Fruit fly (Drosophila melanogaster): Measurements from ENCODE around the gene jub.

Gene jub

dm6 chrX:13811480-13811879 is 18.6 kb downstream of the jub start, which contains the start of gene CG11095 (continued):
- TF ChIP-seq Eip93F (GFP tag; optimal IDR thresholded peaks at IDR 0.05), result no peak
- TF ChIP-seq spab (GFP tag; optimal IDR thresholded peaks at IDR 0.05), result no peak
- no peak for TF ChIP-seq CG6792 (GFP tag; optimal IDR thresholded peaks at IDR 0.05)
- no peak for TF ChIP-seq pdm3 (GFP tag; optimal IDR thresholded peaks at IDR 0.05)
- TF ChIP-seq CG7368 (GFP tag; optimal IDR thresholded peaks at IDR 0.05), result no peak
- TF ChIP-seq esn (GFP tag; optimal IDR thresholded peaks at IDR 0.05), result no peak
- TF ChIP-seq ss (GFP tag; optimal IDR thresholded peaks at IDR 0.05), result no peak
- no peak for TF ChIP-seq CG8319 (GFP tag; optimal IDR thresholded peaks at IDR 0.05)
- TF ChIP-seq CG8119 (GFP tag; IDR thresholded peaks at IDR 0.05), result peak; percentile 23; the same call in 1 of the 3 replicates
- no peak for TF ChIP-seq Gug (GFP tag; IDR thresholded peaks at IDR 0.05)
- TF ChIP-seq cyc (GFP tag; optimal IDR thresholded peaks at IDR 0.05), result no peak
- no peak for TF ChIP-seq CG6808 (GFP tag; optimal IDR thresholded peaks at IDR 0.05)
- TF ChIP-seq CG16779 (tag; optimal IDR thresholded peaks at IDR 0.05), result no peak
- TF ChIP-seq Sox15 (GFP tag; optimal IDR thresholded peaks at IDR 0.05), result no peak
- TF ChIP-seq CG31627 (GFP tag; optimal IDR thresholded peaks at IDR 0.05), result no peak
- TF ChIP-seq CG4318 (GFP tag; optimal IDR thresholded peaks at IDR 0.05), result no peak
- TF ChIP-seq Met (GFP tag; optimal IDR thresholded peaks at IDR 0.05), result no peak
- TF ChIP-seq salr (GFP tag; optimal IDR thresholded peaks at IDR 0.05), result no peak

- TF ChIP-seq fkh (GFP tag; optimal IDR thresholded peaks at IDR 0.05), result peak; percentile 83
- no peak for TF ChIP-seq salr (GFP tag; optimal IDR thresholded peaks at IDR 0.05)
These were observed 24.6 kb downstream of the jub start for dm6 chrX:13805554-13805953.

dm6 chrX:13804398-13804797 is 25.7 kb downstream of the jub start:
- TF ChIP-seq svp (GFP tag) (peak; percentile 95), topi (GFP tag; optimal IDR thresholded peaks at IDR 0.05) (no peak)

dm6 chrX:13800680-13801079 is 29.4 kb downstream of the jub start:
- TF ChIP-seq CG6854 (GFP tag; optimal IDR thresholded peaks at IDR 0.05) (no peak), CG6163 (GFP tag; IDR thresholded peaks at IDR 0.05) (no peak; the same call in 2 of the 3 replicates), CG32006 (GFP tag; optimal IDR thresholded peaks at IDR 0.05) (no peak), Sox102F (GFP tag; optimal IDR thresholded peaks at IDR 0.05) (peak; percentile 22), CG9139 (GFP tag; optimal IDR thresholded peaks at IDR 0.05) (no peak), Gug (GFP tag; IDR thresholded peaks at IDR 0.05) (no peak), Hr38 (GFP tag; optimal IDR thresholded peaks at IDR 0.05) (no peak), spab (GFP tag; optimal IDR thresholded peaks at IDR 0.05) (no peak), CG11762 (GFP tag; optimal IDR thresholded peaks at IDR 0.05; ENCODE audit: insufficient read depth) (no peak), Eip93F (GFP tag; optimal IDR thresholded peaks at IDR 0.05) (no peak), Sox14 (GFP tag; optimal IDR thresholded peaks at IDR 0.05) (peak; percentile 12), CG31627 (GFP tag; optimal IDR thresholded peaks at IDR 0.05) (peak; percentile 24), acj6 (GFP tag; optimal IDR thresholded peaks at IDR 0.05) (peak; percentile 11), Lpt (GFP tag; optimal IDR thresholded peaks at IDR 0.05) (no peak), esn (GFP tag; optimal IDR thresholded peaks at IDR 0.05) (peak; percentile 40), CG1621 (tag; optimal IDR thresholded peaks at IDR 0.05) (no peak), Ets21C (GFP tag; optimal IDR thresholded peaks at IDR 0.05) (peak; percentile 7), CG15336 (GFP tag; IDR thresholded peaks at IDR 0.05) (no peak), CG10631 (GFP tag; optimal IDR thresholded peaks at IDR 0.05) (peak; percentile 6), fkh (GFP tag; optimal IDR thresholded peaks at IDR 0.05) (no peak), CG11294 (GFP tag; IDR thresholded peaks at IDR 0.05) (no peak), CG10669 (GFP tag; optimal IDR thresholded peaks at IDR 0.05) (no peak), CG8632 (GFP tag; optimal IDR thresholded peaks at IDR 0.05) (no peak), net (GFP tag; optimal IDR thresholded peaks at IDR 0.05) (peak; percentile 12), CG3919 (GFP tag; optimal IDR thresholded peaks at IDR 0.05) (no peak), Hr4 (GFP tag; optimal IDR thresholded peaks at IDR 0.05) (no peak), Blimp-1 (GFP tag; optimal IDR thresholded peaks at IDR 0.05) (no peak), CG34406 (GFP tag; optimal IDR thresholded peaks at IDR 0.05) (peak; percentile 6), lz (GFP tag; optimal IDR thresholded peaks at IDR 0.05) (peak; percentile 14), CG11902 (GFP tag; optimal IDR thresholded peaks at IDR 0.05) (no peak), fd59A (GFP tag; optimal IDR thresholded peaks at IDR 0.05) (no peak), topi (GFP tag; optimal IDR thresholded peaks at IDR 0.05) (no peak), CG16779 (tag; optimal IDR thresholded peaks at IDR 0.05) (no peak), Eip75B (GFP tag; optimal IDR thresholded peaks at IDR 0.05) (no peak)

Measured in whole organism, prepupa.